Worm (Caenorhabditis elegans): ENCODE measurements around the gene acdh-9.
"Not testable (repeated sequence)": the region's sequence is repeated elsewhere in the genome, so short reads cannot be mapped to it uniquely, and the experiment has no call there.

The acdh-9 gene

DNA sequence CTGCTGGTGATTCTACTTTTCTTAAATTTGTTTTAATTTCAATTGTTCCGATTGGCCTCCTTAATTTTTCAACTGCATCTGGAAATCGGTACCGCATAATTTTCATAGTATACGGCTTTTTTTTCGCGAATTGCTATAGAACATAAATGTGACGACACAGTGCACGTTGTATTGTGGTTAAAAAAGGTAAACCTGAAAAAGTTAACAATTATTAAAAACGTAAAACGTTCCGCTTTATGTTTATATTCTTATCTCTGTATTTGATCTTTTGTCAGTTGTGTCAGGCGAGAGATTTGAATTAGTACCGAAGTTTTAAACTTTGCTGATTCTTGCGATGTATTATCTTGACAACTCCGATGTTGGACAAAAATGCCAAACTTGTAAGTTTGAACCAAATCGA lies 13.2 kb upstream of the acdh-9 start, which contains the start of gene Y46B2A.4:
Y46B2A.4 (plus strand) TSS at position 301 of the 400 bp plus-strand sequence.
- TF ChIP-seq elt-3 (tag; optimal IDR thresholded peaks at IDR 0.05) (no peak), F13H6.1 (tag; optimal IDR thresholded peaks at IDR 0.05) (no peak), lin-11 (tag; optimal IDR thresholded peaks at IDR 0.05) (no peak), peb-1 (tag; optimal IDR thresholded peaks at IDR 0.05) (no peak)

DNA sequence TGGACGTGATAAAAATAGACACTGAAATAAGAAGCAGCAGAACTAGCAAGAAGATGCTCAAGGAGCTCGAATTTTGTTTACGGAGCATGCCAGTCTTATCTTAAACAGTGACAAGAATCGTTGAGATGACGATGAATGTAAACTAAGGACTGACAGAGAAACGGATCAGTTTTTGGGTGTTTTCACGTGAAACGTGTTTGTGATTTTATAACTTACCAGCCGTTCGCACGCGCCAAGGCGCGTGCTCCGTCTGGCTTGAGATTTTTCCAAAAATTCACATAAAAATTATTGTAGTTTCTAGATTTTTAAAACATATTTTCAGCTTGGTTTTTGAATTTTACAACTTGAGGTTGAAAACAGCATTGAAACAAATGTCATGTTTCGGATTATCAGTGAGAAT lies 2.2 kb upstream of the acdh-9 start, which contains the start of gene F28A10.5:
F28A10.5 (minus strand) TSS at position 101 of the 400 bp plus-strand sequence.
- not testable (repeated sequence) for TF ChIP-seq lin-13 (GFP tag; optimal IDR thresholded peaks at IDR 0.05); F13H6.1 (tag; optimal IDR thresholded peaks at IDR 0.05); gmeb-1 (tag; optimal IDR thresholded peaks at IDR 0.05)

DNA sequence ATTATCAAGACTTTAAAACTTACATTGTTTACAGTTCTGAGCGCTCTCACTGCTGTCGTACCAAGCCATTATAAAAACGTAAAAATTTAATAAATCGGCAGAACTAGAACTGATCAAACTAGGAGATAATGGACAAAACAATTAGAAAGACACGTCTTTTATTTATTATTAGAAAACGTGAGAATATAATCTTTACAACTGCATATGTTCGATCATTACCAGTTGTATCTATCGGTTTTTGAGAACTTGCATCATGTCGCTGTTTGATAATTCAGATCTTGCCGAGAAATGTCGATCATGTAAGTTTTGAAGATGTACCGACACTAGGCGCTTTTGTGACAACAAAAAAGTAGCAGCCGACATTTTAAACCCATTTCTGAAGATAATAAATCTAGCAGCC lies 2.8 kb downstream of the acdh-9 start, which contains the start of gene F28A10.7:
F28A10.7 (minus strand) TSS at position 101 of the 400 bp plus-strand sequence.
- TF ChIP-seq nhr-6 (tag; optimal IDR thresholded peaks at IDR 0.05): no peak
- no peak for TF ChIP-seq nhr-25 (tag; optimal IDR thresholded peaks at IDR 0.05)
- no peak for TF ChIP-seq nhr-12 (tag; optimal IDR thresholded peaks at IDR 0.05)
- no peak for TF ChIP-seq zag-1 (tag; optimal IDR thresholded peaks at IDR 0.05)
- TF ChIP-seq ztf-4 (tag; optimal IDR thresholded peaks at IDR 0.05): no peak
- no peak for TF ChIP-seq Y55F3AM.14 (GFP tag; optimal IDR thresholded peaks at IDR 0.05)
- TF ChIP-seq ztf-1 (GFP tag; conservative IDR thresholded peaks at IDR 0.05): no peak
- no peak for TF ChIP-seq ceh-82 (tag; optimal IDR thresholded peaks at IDR 0.05)
- no peak for TF ChIP-seq nhr-11 (tag; optimal IDR thresholded peaks at IDR 0.05)
- no peak for TF ChIP-seq unc-55 (GFP tag; optimal IDR thresholded peaks at IDR 0.05)
- TF ChIP-seq mbf-1 (tag; optimal IDR thresholded peaks at IDR 0.05): no peak
- TF ChIP-seq mdl-1 (tag; optimal IDR thresholded peaks at IDR 0.05): no peak
- TF ChIP-seq nhr-129 (tag; optimal IDR thresholded peaks at IDR 0.05): no peak
- no peak for TF ChIP-seq gmeb-1 (tag; optimal IDR thresholded peaks at IDR 0.05)
- TF ChIP-seq mab-5 (tag; optimal IDR thresholded peaks at IDR 0.05): no peak
- no peak for TF ChIP-seq unc-39 (tag; optimal IDR thresholded peaks at IDR 0.05)

DNA sequence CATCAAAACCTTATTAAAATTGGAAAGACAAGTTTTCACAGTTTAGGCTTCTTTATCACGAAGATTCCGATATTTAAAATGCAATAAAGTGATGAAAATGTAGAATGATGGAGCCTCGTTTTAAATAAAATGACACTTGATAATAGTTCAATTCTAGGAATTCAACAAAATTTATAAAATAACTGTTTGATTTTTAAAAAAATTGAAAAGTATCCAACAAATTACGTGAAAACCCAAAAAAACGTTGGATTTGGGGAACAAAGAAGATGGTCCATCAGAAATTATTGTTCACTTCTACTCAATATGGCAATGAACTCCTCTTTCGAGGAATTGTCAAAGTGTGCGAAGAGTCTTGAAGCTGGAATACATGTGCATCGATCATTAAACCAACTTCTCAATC lies 4.4 kb downstream of the acdh-9 start, which contains the start of gene F28A10.4:
F28A10.4 (plus strand) TSS at position 301 of the 400 bp plus-strand sequence.
- TF ChIP-seq skn-1 (tag; optimal IDR thresholded peaks at IDR 0.05): no peak
- TF ChIP-seq unc-55 (GFP tag; optimal IDR thresholded peaks at IDR 0.05): no peak
- TF ChIP-seq R02D3.7 (tag; optimal IDR thresholded peaks at IDR 0.05): no peak
- TF ChIP-seq zag-1 (tag; optimal IDR thresholded peaks at IDR 0.05): no peak
- no peak for TF ChIP-seq mab-5 (tag; optimal IDR thresholded peaks at IDR 0.05)
- no peak for TF ChIP-seq lin-13 (GFP tag; optimal IDR thresholded peaks at IDR 0.05)
- TF ChIP-seq fos-1 (tag; optimal IDR thresholded peaks at IDR 0.05): no peak
- TF ChIP-seq lsy-2 (tag; optimal IDR thresholded peaks at IDR 0.05): no peak
- no peak for TF ChIP-seq lin-11 (tag; optimal IDR thresholded peaks at IDR 0.05)
- no peak for TF ChIP-seq nhr-77 (tag; optimal IDR thresholded peaks at IDR 0.05)
- TF ChIP-seq nhr-25 (tag; optimal IDR thresholded peaks at IDR 0.05): no peak
- TF ChIP-seq aly-2 (tag; optimal IDR thresholded peaks at IDR 0.05): no peak
- TF ChIP-seq nhr-129 (tag; optimal IDR thresholded peaks at IDR 0.05): no peak

DNA sequence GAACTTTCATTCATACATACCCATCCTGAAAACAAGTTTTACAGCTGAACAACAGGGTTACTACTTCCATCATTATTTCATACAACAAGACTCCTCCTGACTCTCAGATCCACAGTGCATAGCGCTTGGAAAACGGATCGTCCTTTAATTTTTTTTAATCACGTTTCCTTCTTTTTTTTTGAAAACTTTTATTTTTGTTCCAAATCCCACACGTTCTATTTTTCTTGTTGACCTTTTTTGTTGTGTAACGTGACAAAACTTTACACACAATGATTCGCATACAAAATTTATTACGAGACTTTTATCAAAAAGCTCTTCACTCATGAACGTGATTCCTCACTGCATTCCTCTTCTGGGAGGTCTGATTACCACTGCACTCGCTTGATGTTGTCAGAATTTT lies 8.3 kb downstream of the acdh-9 start, which contains the start of gene clc-33:
clc-33 (plus strand) TSS at position 301 of the 400 bp plus-strand sequence.
- TF ChIP-seq sem-4 (tag; optimal IDR thresholded peaks at IDR 0.05) (no peak), mdl-1 (tag; optimal IDR thresholded peaks at IDR 0.05) (no peak), aly-2 (tag; optimal IDR thresholded peaks at IDR 0.05) (no peak), Y55F3AM.14 (GFP tag; optimal IDR thresholded peaks at IDR 0.05) (no peak), lin-39 (tag; optimal IDR thresholded peaks at IDR 0.05) (no peak), nhr-11 (tag; optimal IDR thresholded peaks at IDR 0.05) (no peak), gmeb-1 (tag; optimal IDR thresholded peaks at IDR 0.05) (no peak), nhr-12 (tag; optimal IDR thresholded peaks at IDR 0.05) (no peak), sma-3 (GFP tag; optimal IDR thresholded peaks at IDR 0.05) (no peak), nhr-77 (tag; optimal IDR thresholded peaks at IDR 0.05) (no peak), snpc-4 (tag; optimal IDR thresholded peaks at IDR 0.05) (no peak)

DNA sequence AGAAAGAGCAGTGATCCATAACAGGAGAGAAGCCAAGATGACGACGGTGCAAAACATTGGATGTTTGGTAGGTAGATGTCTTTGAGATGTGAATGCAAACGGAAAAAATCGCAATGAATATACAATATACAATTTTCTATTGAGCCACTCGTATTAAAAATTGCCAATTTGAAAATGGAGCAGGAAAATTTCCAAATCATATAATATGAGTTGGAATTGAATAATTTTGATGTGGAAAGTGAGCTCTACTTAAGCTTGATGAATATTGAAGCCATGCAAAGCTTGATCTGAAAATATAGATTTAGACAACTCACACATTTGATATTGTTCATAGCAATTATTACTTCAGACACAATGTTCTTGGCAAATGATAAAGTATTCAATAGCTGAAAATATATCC lies 10.0 kb downstream of the acdh-9 start, which contains the start of gene F28A10.8:
F28A10.8 (minus strand) TSS at position 101 of the 400 bp plus-strand sequence.
- TF ChIP-seq nhr-6 (tag; optimal IDR thresholded peaks at IDR 0.05) (no peak), sma-3 (GFP tag; optimal IDR thresholded peaks at IDR 0.05) (no peak), nhr-129 (tag; optimal IDR thresholded peaks at IDR 0.05) (no peak), mbf-1 (tag; optimal IDR thresholded peaks at IDR 0.05) (no peak), aly-2 (tag; optimal IDR thresholded peaks at IDR 0.05) (no peak), elt-3 (tag; optimal IDR thresholded peaks at IDR 0.05) (no peak), nhr-21 (tag; optimal IDR thresholded peaks at IDR 0.05) (no peak)
